Worm (Caenorhabditis elegans) whole organism, young adult: Measurements from ENCODE around the gene mdf-1.

Source experiments
- ama-1 ChIP-seq, 3 experiments: fragments of 150-350 bp in 1 of 3; sonication (generic microtip) in 2 of 3; optimal IDR thresholded peaks; 2 replicates each; lab custom pipeline; 2014 to 2018; ENCODE audit warnings: missing biosample characterization in 2 of 3, missing genetic modification characterization in 2 of 3, missing genetic modification reagents in 2 of 3
- aptf-2 ChIP-seq: fragments of 200-800 bp; sonication (Bioruptor generic); conservative IDR thresholded peaks from 2 replicates; pipeline ENCODE4 v1.3.6; 2022; ENCODE audit warnings: missing genetic modification reagents, missing genetic modification characterization, missing compliant biosample characterization
- cebp-1 ChIP-seq, 2 experiments: fragments of 200-800 bp in 1 of 2; sonication (Bioruptor generic) in 1 of 2; sonication (generic microtip) in 1 of 2; IDR thresholded peaks in 1 of 2; optimal IDR thresholded peaks in 1 of 2; 2 replicates each; pipeline versions ENCODE4 v1.3.6 to Lab custom; 2017 to 2022; ENCODE audit warnings: missing compliant biosample characterization in 2 of 2, missing genetic modification characterization in 2 of 2, mild to moderate bottlenecking in 1 of 2, missing genetic modification reagents in 1 of 2, moderate library complexity in 1 of 2
- ets-4 ChIP-seq: fragments of 200-800 bp; sonication (Bioruptor generic); optimal IDR thresholded peaks from 2 replicates; lab custom pipeline; 2018; ENCODE audit warnings: mild to moderate bottlenecking, missing genetic modification characterization, missing compliant biosample characterization
- fkh-3 ChIP-seq: sonication (generic microtip); optimal IDR thresholded peaks from 2 replicates; lab custom pipeline; 2016; ENCODE audit warnings: mild to moderate bottlenecking, missing genetic modification characterization, missing compliant biosample characterization
- mcd-1 ChIP-seq: fragments of 200-800 bp; sonication (Bioruptor generic); IDR thresholded peaks from 2 replicates; pipeline ENCODE4 v1.3.6; 2022; ENCODE audit warnings: missing genetic modification reagents, missing genetic modification characterization, missing compliant biosample characterization
- mel-28 ChIP-seq: sonication (generic microtip); optimal IDR thresholded peaks from 2 replicates; lab custom pipeline; 2016; ENCODE audit warnings: borderline replicate concordance, mild to moderate bottlenecking, missing genetic modification characterization, missing compliant biosample characterization
- sdz-38 ChIP-seq: sonication (generic microtip); optimal IDR thresholded peaks from 2 replicates; lab custom pipeline; 2016; ENCODE audit warnings: missing genotype, missing genetic modification characterization, missing compliant biosample characterization
- snpc-3.4 ChIP-seq: sonication (generic microtip); optimal IDR thresholded peaks from 2 replicates; lab custom pipeline; 2017; ENCODE audit warnings: missing genetic modification characterization, mild to moderate bottlenecking, missing compliant biosample characterization, antibody characterized with exemption, moderate library complexity, missing genotype, missing genetic modification reagents
- snpc-4 ChIP-seq, 5 experiments: fragments of 150-350 bp in 1 of 5; sonication (generic microtip) in 4 of 5; optimal IDR thresholded peaks; 2 replicates each; lab custom pipeline; 2014 to 2018; ENCODE audit warnings: missing genetic modification characterization in 5 of 5, missing biosample characterization in 3 of 5, antibody characterized with exemption in 2 of 5, mild to moderate bottlenecking in 2 of 5, missing compliant biosample characterization in 2 of 5, missing genotype in 2 of 5, moderate library complexity in 2 of 5, missing genetic modification reagents in 1 of 5
- unc-62 ChIP-seq: fragments of 150-350 bp; optimal IDR thresholded peaks from 2 replicates; lab custom pipeline; 2014; ENCODE audit warnings: missing biosample characterization, missing genetic modification reagents, missing genetic modification characterization
- ztf-25 ChIP-seq: fragments of 200-800 bp; sonication (Bioruptor generic); IDR thresholded peaks from 2 replicates; pipeline ENCODE4 v1.3.6; 2022; ENCODE audit warnings: missing genetic modification reagents, missing genetic modification characterization, missing compliant biosample characterization
- ztf-3 ChIP-seq: fragments of 200-800 bp; sonication (Bioruptor generic); optimal IDR thresholded peaks from 2 replicates; lab custom pipeline; 2018; ENCODE audit warnings: mild to moderate bottlenecking, missing genetic modification characterization, missing compliant biosample characterization

DNA sequence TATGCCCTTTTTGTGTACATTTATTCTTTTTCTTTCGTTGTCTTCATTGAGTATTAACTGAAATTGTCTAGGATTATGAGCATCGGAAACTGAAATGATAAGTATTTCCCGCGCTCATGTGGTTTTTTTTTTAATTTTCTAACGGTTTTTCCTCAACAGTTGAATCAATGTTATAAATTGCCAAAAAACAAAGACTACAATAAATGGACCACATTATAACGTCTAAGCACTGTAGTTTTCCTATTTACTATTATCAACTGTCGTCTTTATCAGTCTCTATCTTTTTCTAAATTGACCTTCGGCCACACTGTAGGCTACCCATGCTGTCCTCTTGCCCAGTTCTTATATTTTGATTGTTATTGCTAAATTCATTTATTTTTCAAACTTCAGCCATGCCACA lies 36.3 kb downstream of the mdf-1 start, which contains the start of gene acs-14:
- TF ChIP-seq unc-62 (GFP tag; lab: Kevin White, UChicago) (no peak), ztf-3 (GFP tag; lab: Kevin White, UChicago) (no peak), mel-28 (tag; lab: Kevin White, UChicago) (no peak), ets-4 (GFP tag; lab: Kevin White, UChicago) (no peak), cebp-1 (GFP tag; IDR thresholded peaks at IDR 0.05; lab: Robert Waterston, UW) (no peak), cebp-1 (tag; optimal IDR thresholded peaks at IDR 0.05; lab: Kevin White, UChicago) (no peak), sdz-38 (tag; lab: Kevin White, UChicago) (no peak), fkh-3 (tag; lab: Kevin White, UChicago) (no peak), aptf-2 (GFP tag; lab: Robert Waterston, UW) (no peak), ama-1 (optimal IDR thresholded peaks at IDR 0.05; lab: Kevin White, UChicago) (no peak), ama-1 (GFP tag; optimal IDR thresholded peaks at IDR 0.05; lab: Kevin White, UChicago) (no peak), snpc-3.4 (tag; lab: Kevin White, UChicago) (no peak), ztf-25 (no peak), mcd-1 (GFP tag; lab: Robert Waterston, UW) (no peak), snpc-4 (GFP tag; optimal IDR thresholded peaks at IDR 0.05; lab: Kevin White, UChicago) (no peak), snpc-4 (tag; optimal IDR thresholded peaks at IDR 0.05; lab: Kevin White, UChicago) (no peak)
